Fruit fly (Drosophila melanogaster): ENCODE data around the gene Cyp6d5.

Cyp6d5 gene

DNA sequence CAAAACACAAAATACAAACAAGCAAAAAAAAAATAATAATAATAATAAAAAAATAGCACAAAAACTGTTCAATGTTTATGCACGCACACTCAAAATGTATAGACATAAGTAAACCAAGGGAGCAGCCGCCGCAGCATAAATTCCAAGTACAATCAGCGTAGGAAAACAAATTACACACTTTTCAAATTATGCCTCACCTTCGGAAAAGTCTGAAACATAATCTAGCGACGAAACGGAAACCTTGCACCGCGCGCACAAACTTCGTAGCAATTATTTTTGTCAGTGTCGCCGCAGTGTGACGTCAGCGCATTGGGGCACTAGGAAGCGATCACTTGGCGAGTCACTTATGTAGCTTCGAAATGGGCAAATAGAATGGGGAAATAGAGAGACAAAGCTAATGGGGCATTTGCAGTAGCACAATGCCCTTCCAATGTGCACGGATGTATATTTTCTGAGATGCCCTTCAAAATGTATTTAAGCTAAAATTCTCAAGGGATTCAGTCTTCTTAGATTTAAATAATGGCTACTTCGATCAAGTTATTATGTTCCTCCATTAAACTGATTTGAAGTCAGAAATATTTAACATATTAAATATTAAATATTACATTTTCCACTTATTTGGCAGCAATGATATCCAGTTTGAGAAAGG lies 12.1 kb upstream of the Cyp6d5 start (continued):
- TF ChIP-seq repo (GFP tag; optimal IDR thresholded peaks at IDR 0.05) (peak; percentile 57), HLHmδ (GFP tag; optimal IDR thresholded peaks at IDR 0.05) (no peak), CG11504 (tag; optimal IDR thresholded peaks at IDR 0.05) (peak; percentile 76), luna (GFP tag; optimal IDR thresholded peaks at IDR 0.05) (no peak), HLH4C (GFP tag; IDR thresholded peaks at IDR 0.05; ENCODE audit: partially characterized antibody) (no peak), Doc3 (GFP tag; IDR thresholded peaks at IDR 0.05; ENCODE audit: partially characterized antibody) (no peak), Oli (tag; optimal IDR thresholded peaks at IDR 0.05) (peak; percentile 68), grn (GFP tag; optimal IDR thresholded peaks at IDR 0.05) (no peak), CG14014 (GFP tag; IDR thresholded peaks at IDR 0.05) (peak; percentile 59; the same call in 1 of the 2 replicates), org-1 (GFP tag; optimal IDR thresholded peaks at IDR 0.05) (peak; percentile 42), Ets97D (GFP tag; optimal IDR thresholded peaks at IDR 0.05) (no peak), cas (GFP tag; IDR thresholded peaks at IDR 0.05) (no peak), CG12071 (GFP tag; optimal IDR thresholded peaks at IDR 0.05) (peak; percentile 78), CG6654 (GFP tag; optimal IDR thresholded peaks at IDR 0.05) (no peak), so (GFP tag; IDR thresholded peaks at IDR 0.05) (peak; percentile 78; the same call in 2 of the 3 replicates), CG6689 (GFP tag; IDR thresholded peaks at IDR 0.05) (peak; percentile 55; the same call in 1 of the 2 replicates), cato (GFP tag; optimal IDR thresholded peaks at IDR 0.05; ENCODE audit: borderline replicate concordance) (peak; percentile 31), CG12942 (GFP tag; optimal IDR thresholded peaks at IDR 0.05) (peak; percentile 41), CG9215 (GFP tag; IDR thresholded peaks at IDR 0.05) (no peak), CG5245 (GFP tag; optimal IDR thresholded peaks at IDR 0.05) (no peak), CG3995 (GFP tag; optimal IDR thresholded peaks at IDR 0.05) (no peak), CG34422 (GFP tag; IDR thresholded peaks at IDR 0.05) (peak; percentile 67), dpn (GFP tag; optimal IDR thresholded peaks at IDR 0.05) (peak; percentile 37 to 71), CG32772 (GFP tag; IDR thresholded peaks at IDR 0.05) (no peak; the same call in 1 of the 2 replicates), dati (GFP tag; IDR thresholded peaks at IDR 0.05) (no peak), peb (GFP tag; IDR thresholded peaks at IDR 0.05) (no peak), CG18476 (GFP tag; optimal IDR thresholded peaks at IDR 0.05) (no peak), CG4707 (GFP tag; optimal IDR thresholded peaks at IDR 0.05) (peak; percentile 17), CG2199 (GFP tag; IDR thresholded peaks at IDR 0.05) (peak; percentile 72; the same call in 1 of the 3 replicates), phol (tag; optimal IDR thresholded peaks at IDR 0.05) (peak; percentile 45), CG11695 (GFP tag; IDR thresholded peaks at IDR 0.05) (peak; percentile 77; the same call in 2 of the 3 replicates), dmrt11E (tag; optimal IDR thresholded peaks at IDR 0.05) (no peak), CoRest (tag; optimal IDR thresholded peaks at IDR 0.05) (peak; percentile 61), Hmr (GFP tag; optimal IDR thresholded peaks at IDR 0.05) (peak; percentile 45), gsb-n (tag; optimal IDR thresholded peaks at IDR 0.05) (no peak), ham (GFP tag; IDR thresholded peaks at IDR 0.05) (no peak), CG13424 (tag; optimal IDR thresholded peaks at IDR 0.05) (peak; percentile 64), BEAF-32 (GFP tag; optimal IDR thresholded peaks at IDR 0.05) (no peak), CG9437 (GFP tag; optimal IDR thresholded peaks at IDR 0.05) (no peak), CG16779 (GFP tag; IDR thresholded peaks at IDR 0.05) (peak; percentile 52; the same call in 1 of the 2 replicates), CG15514 (GFP tag; optimal IDR thresholded peaks at IDR 0.05) (peak; percentile 65), gt (GFP tag; IDR thresholded peaks at IDR 0.05) (no peak), Atf6 (GFP tag; IDR thresholded peaks at IDR 0.05) (peak; percentile 56; the same call in 1 of the 2 replicates), CG18262 (tag; optimal IDR thresholded peaks at IDR 0.05) (peak; percentile 45), dysf (GFP tag; IDR thresholded peaks at IDR 0.05) (peak; percentile 71), Ets65A (GFP tag) (peak; percentile 95), Sin3A (optimal IDR thresholded peaks at IDR 0.05) (no peak), Adf1 (GFP tag; IDR thresholded peaks at IDR 0.05) (0 out of 2 replicates have a peak, but pooled peaks have one; percentile 6), ase (GFP tag; IDR thresholded peaks at IDR 0.05) (peak; percentile 40; the same call in 1 of the 3 replicates), CG6175 (GFP tag; IDR thresholded peaks at IDR 0.05) (no peak)

All from whole organism, embryonic.